Worm (Caenorhabditis elegans) whole organism, L3 larva: ENCODE measurements around the gene ZC404.15.

ENCODE experiments used
- ceh-82 ChIP-seq: fragments of 150-350 bp; optimal IDR thresholded peaks from 2 replicates; lab custom pipeline; 2014; ENCODE audit warnings: missing biosample characterization, missing genetic modification characterization
- daf-12 ChIP-seq: fragments of 150-350 bp; optimal IDR thresholded peaks from 2 replicates; lab custom pipeline; 2014; ENCODE audit warnings: missing biosample characterization, missing genetic modification reagents, missing genetic modification characterization
- egl-27 ChIP-seq: sonication (generic microtip); optimal IDR thresholded peaks from 4 replicates; lab custom pipeline; 2017; ENCODE audit warnings: missing biosample characterization, missing genetic modification reagents, missing genetic modification characterization
- fos-1 ChIP-seq: fragments of 150-350 bp; optimal IDR thresholded peaks from 2 replicates; lab custom pipeline; 2014; ENCODE audit warnings: missing biosample characterization, missing genetic modification characterization
- lin-15B ChIP-seq: fragments of 150-350 bp; optimal IDR thresholded peaks from 2 replicates; lab custom pipeline; 2014; ENCODE audit warnings: missing biosample characterization, missing genetic modification characterization
- lin-39 ChIP-seq: fragments of 150-350 bp; optimal IDR thresholded peaks from 2 replicates; lab custom pipeline; 2018; ENCODE audit warnings: missing biosample characterization, missing genetic modification reagents, missing genetic modification characterization
- nhr-76 ChIP-seq: fragments of 150-350 bp; sonication (generic microtip); optimal IDR thresholded peaks from 5 replicates; lab custom pipeline; 2014; ENCODE audit warnings: missing biosample characterization, missing genetic modification characterization
- pha-4 ChIP-seq: fragments of 150-350 bp; optimal IDR thresholded peaks from 2 replicates; lab custom pipeline; 2014; ENCODE audit warnings: missing biosample characterization, missing genetic modification reagents, missing genetic modification characterization
- zag-1 ChIP-seq: fragments of 150-350 bp; optimal IDR thresholded peaks from 2 replicates; lab custom pipeline; 2014; ENCODE audit warnings: missing biosample characterization, missing genetic modification characterization

DNA sequence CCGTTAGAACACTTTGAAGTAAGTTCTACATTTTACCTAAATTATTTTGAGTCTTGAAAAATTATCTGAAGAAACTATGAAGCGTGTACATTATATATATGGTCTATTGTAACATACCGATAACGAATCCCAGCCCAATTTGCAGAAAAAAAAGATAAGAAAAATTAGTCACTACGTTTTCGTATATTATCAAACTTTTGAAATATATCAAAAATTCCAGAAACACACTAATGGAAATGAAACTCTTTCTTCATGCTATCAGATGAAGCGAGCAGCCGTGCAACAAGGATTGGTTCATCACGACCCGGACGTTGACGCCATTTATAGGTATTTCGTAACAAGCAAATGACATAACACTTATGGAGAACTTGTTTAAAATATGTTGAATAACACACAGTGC, 31.6 kb downstream of the ZC404.15 start:
- TF ChIP-seq lin-15B (tag; lab: Kevin White, UChicago) = no peak
- TF ChIP-seq daf-12 (tag; lab: Kevin White, UChicago) = no peak
- no peak for TF ChIP-seq egl-27
- TF ChIP-seq pha-4 (tag; lab: Kevin White, UChicago) = no peak
- no peak for TF ChIP-seq ceh-82 (tag; lab: Kevin White, UChicago)
- no peak for TF ChIP-seq zag-1 (tag; lab: Kevin White, UChicago)
- TF ChIP-seq nhr-76 (tag; lab: Kevin White, UChicago) = no peak
- no peak for TF ChIP-seq lin-39 (tag; lab: Kevin White, UChicago)
- TF ChIP-seq fos-1 (tag; lab: Kevin White, UChicago) = no peak
